Worm (Caenorhabditis elegans) whole organism, mixed stage, embryonic: ENCODE results near the gene T15B12.2.

Source experiments
- M03D4.4 ChIP-seq: sonication (generic microtip); optimal IDR thresholded peaks from 2 replicates; lab custom pipeline; 2017; ENCODE audit warnings: mild to moderate bottlenecking, missing genetic modification characterization, missing compliant biosample characterization
- bed-3 ChIP-seq: fragments of 200-800 bp; sonication (Bioruptor generic); optimal IDR thresholded peaks from 3 replicates; lab custom pipeline; 2018; ENCODE audit warnings: mild to moderate bottlenecking, missing genetic modification characterization, moderate library complexity, missing compliant biosample characterization
- blmp-1 ChIP-seq: fragments of 150-350 bp; optimal IDR thresholded peaks from 2 replicates; lab custom pipeline; 2014; ENCODE audit warnings: missing biosample characterization, missing genetic modification characterization
- ceh-39 ChIP-seq: fragments of 150-350 bp; optimal IDR thresholded peaks from 2 replicates; lab custom pipeline; 2014; ENCODE audit warnings: missing biosample characterization, missing genetic modification characterization
- ceh-43 ChIP-seq: fragments of 200-800 bp; sonication (Bioruptor generic); optimal IDR thresholded peaks from 2 replicates; lab custom pipeline; 2018; ENCODE audit warnings: mild to moderate bottlenecking, missing genetic modification characterization, moderate library complexity, missing compliant biosample characterization
- ceh-83 ChIP-seq: fragments of 200-800 bp; sonication (Bioruptor generic); optimal IDR thresholded peaks from 2 replicates; lab custom pipeline; 2018; ENCODE audit warnings: mild to moderate bottlenecking, missing genetic modification characterization, missing compliant biosample characterization
- ces-1 ChIP-seq: fragments of 150-350 bp; optimal IDR thresholded peaks from 2 replicates; lab custom pipeline; 2014; ENCODE audit warnings: missing biosample characterization, missing genetic modification reagents, missing genetic modification characterization
- drap-1 ChIP-seq: fragments of 200-800 bp; sonication (Bioruptor generic); optimal IDR thresholded peaks from 3 replicates; lab custom pipeline; 2018; ENCODE audit warnings: mild to moderate bottlenecking, missing genetic modification characterization, missing compliant biosample characterization
- elt-1 ChIP-seq: sonication (generic microtip); optimal IDR thresholded peaks from 2 replicates; lab custom pipeline; 2017; ENCODE audit warnings: missing genetic modification characterization, mild to moderate bottlenecking, missing compliant biosample characterization, antibody characterized with exemption, moderate library complexity, borderline replicate concordance; ENCODE audit not compliant: insufficient read depth
- elt-3 ChIP-seq: fragments of 150-350 bp; optimal IDR thresholded peaks from 2 replicates; lab custom pipeline; 2014; ENCODE audit warnings: missing biosample characterization, missing genetic modification characterization
- flh-1 ChIP-seq: fragments of 200-800 bp; sonication (Bioruptor generic); optimal IDR thresholded peaks from 2 replicates; lab custom pipeline; 2018; ENCODE audit warnings: mild to moderate bottlenecking, missing genetic modification characterization, moderate library complexity, missing compliant biosample characterization
- hlh-1 ChIP-seq: fragments of 150-350 bp; optimal IDR thresholded peaks from 2 replicates; lab custom pipeline; 2014; ENCODE audit warnings: missing biosample characterization, missing genetic modification reagents, missing genetic modification characterization
- lin-13 ChIP-seq: fragments of 150-350 bp; optimal IDR thresholded peaks from 2 replicates; lab custom pipeline; 2014; ENCODE audit warnings: missing biosample characterization, missing genetic modification characterization
- lin-32 ChIP-seq: fragments of 200-800 bp; sonication (Bioruptor generic); optimal IDR thresholded peaks from 2 replicates; lab custom pipeline; 2018; ENCODE audit warnings: mild to moderate bottlenecking, missing genetic modification characterization, missing compliant biosample characterization
- lsy-2 ChIP-seq: fragments of 150-350 bp; optimal IDR thresholded peaks from 2 replicates; lab custom pipeline; 2014; ENCODE audit warnings: missing biosample characterization, missing genetic modification characterization
- mep-1 ChIP-seq: fragments of 150-350 bp; optimal IDR thresholded peaks from 2 replicates; lab custom pipeline; 2017; ENCODE audit warnings: missing biosample characterization, missing genetic modification reagents, missing genetic modification characterization, inconsistent platforms
- mls-2 ChIP-seq: sonication (generic microtip); optimal IDR thresholded peaks from 2 replicates; lab custom pipeline; 2016; ENCODE audit warnings: mild to moderate bottlenecking, missing genetic modification characterization, moderate library complexity, missing compliant biosample characterization
- nhr-12 ChIP-seq: fragments of 150-350 bp; optimal IDR thresholded peaks from 2 replicates; lab custom pipeline; 2014; ENCODE audit warnings: missing biosample characterization, missing genetic modification characterization
- nhr-2 ChIP-seq: fragments of 150-350 bp; optimal IDR thresholded peaks from 2 replicates; lab custom pipeline; 2014; ENCODE audit warnings: missing biosample characterization, missing genetic modification characterization
- nhr-76 ChIP-seq: sonication (generic microtip); optimal IDR thresholded peaks from 2 replicates; lab custom pipeline; 2017; ENCODE audit warnings: missing biosample characterization, missing genetic modification characterization
- sem-2 ChIP-seq: fragments of 200-800 bp; sonication (Bioruptor generic); optimal IDR thresholded peaks from 2 replicates; lab custom pipeline; 2018; ENCODE audit warnings: mild to moderate bottlenecking, missing genetic modification characterization, missing compliant biosample characterization
- snpc-4 ChIP-seq: fragments of 150-350 bp; optimal IDR thresholded peaks from 2 replicates; lab custom pipeline; 2014; ENCODE audit warnings: missing biosample characterization, missing genetic modification characterization
- sptf-1 ChIP-seq: sonication (generic microtip); optimal IDR thresholded peaks from 2 replicates; lab custom pipeline; 2017; ENCODE audit warnings: mild to moderate bottlenecking, missing genetic modification characterization, moderate library complexity, missing compliant biosample characterization
- tbx-8 ChIP-seq: fragments of 200-800 bp; sonication (Bioruptor generic); optimal IDR thresholded peaks from 2 replicates; lab custom pipeline; 2018; ENCODE audit warnings: mild to moderate bottlenecking, missing genetic modification characterization, moderate library complexity, missing compliant biosample characterization
- unc-120 ChIP-seq: sonication (generic microtip); optimal IDR thresholded peaks from 2 replicates; lab custom pipeline; 2017; ENCODE audit warnings: missing genetic modification characterization, missing compliant biosample characterization; ENCODE audit not compliant: poor library complexity, severe bottlenecking
- unc-39 ChIP-seq: fragments of 150-350 bp; optimal IDR thresholded peaks from 2 replicates; lab custom pipeline; 2014; ENCODE audit warnings: missing biosample characterization, missing genetic modification characterization
- unc-62 ChIP-seq: fragments of 150-350 bp; optimal IDR thresholded peaks from 2 replicates; lab custom pipeline; 2014; ENCODE audit warnings: missing biosample characterization, missing genetic modification reagents, missing genetic modification characterization
- zip-8 ChIP-seq: fragments of 150-350 bp; optimal IDR thresholded peaks from 2 replicates; lab custom pipeline; 2014; ENCODE audit warnings: missing biosample characterization, missing genetic modification characterization
- ztf-11 ChIP-seq: fragments of 150-350 bp; optimal IDR thresholded peaks from 2 replicates; lab custom pipeline; 2014; ENCODE audit warnings: missing biosample characterization, missing genetic modification characterization

T15B12.2 gene

ce11 chrIII:5294281-5294680 lies 7.4 kb downstream of the T15B12.2 start:
- TF ChIP-seq lin-32 (GFP tag; lab: Kevin White, UChicago) (no peak), snpc-4 (tag; lab: Kevin White, UChicago) (no peak), hlh-1 (no peak), mls-2 (tag; lab: Kevin White, UChicago) (no peak), drap-1 (GFP tag; lab: Kevin White, UChicago) (no peak), ces-1 (GFP tag; lab: Kevin White, UChicago) (no peak), sem-2 (no peak), bed-3 (GFP tag; lab: Kevin White, UChicago) (no peak), blmp-1 (tag; lab: Kevin White, UChicago) (no peak), unc-120 (tag; lab: Kevin White, UChicago) (no peak), ceh-39 (tag; lab: Kevin White, UChicago) (no peak), ceh-83 (GFP tag; lab: Kevin White, UChicago) (no peak), nhr-12 (tag; lab: Kevin White, UChicago) (no peak)

ce11 chrIII:5291281-5291680 lies 10.4 kb downstream of the T15B12.2 start:
- TF ChIP-seq mep-1 (tag; lab: Kevin White, UChicago): no peak

ce11 chrIII:5290230-5290629 lies 11.5 kb downstream of the T15B12.2 start:
- TF ChIP-seq sptf-1 (tag; lab: Kevin White, UChicago): no peak
- no peak for TF ChIP-seq lin-32 (GFP tag; lab: Kevin White, UChicago)
- no peak for TF ChIP-seq tbx-8

ce11 chrIII:5287877-5288276 lies 13.8 kb downstream of the T15B12.2 start, which contains the start of gene T15B12.1:
Gene T15B12.1 (plus strand): TSS chrIII:5288177.
- TF ChIP-seq nhr-12 (tag; lab: Kevin White, UChicago) (no peak), unc-39 (tag; lab: Kevin White, UChicago) (no peak), nhr-76 (tag; lab: Kevin White, UChicago) (no peak), hlh-1 (no peak), lin-13 (tag; lab: Kevin White, UChicago) (no peak), lin-32 (GFP tag; lab: Kevin White, UChicago) (no peak), nhr-2 (tag; lab: Kevin White, UChicago) (no peak), sem-2 (no peak), ceh-43 (GFP tag; lab: Kevin White, UChicago) (no peak), ztf-11 (no peak)

- TF ChIP-seq zip-8 (tag; lab: Kevin White, UChicago) (no peak), sptf-1 (tag; lab: Kevin White, UChicago) (no peak), elt-3 (tag; lab: Kevin White, UChicago) (no peak), ztf-11 (no peak), blmp-1 (tag; lab: Kevin White, UChicago) (no peak), flh-1 (GFP tag; lab: Kevin White, UChicago) (no peak), M03D4.4 (tag; lab: Kevin White, UChicago) (no peak), elt-1 (tag; lab: Kevin White, UChicago) (no peak), lin-32 (GFP tag; lab: Kevin White, UChicago) (no peak), lsy-2 (tag; lab: Kevin White, UChicago) (no peak), ceh-83 (GFP tag; lab: Kevin White, UChicago) (no peak), ces-1 (GFP tag; lab: Kevin White, UChicago) (no peak), ceh-43 (GFP tag; lab: Kevin White, UChicago) (no peak), hlh-1 (no peak), nhr-76 (tag; lab: Kevin White, UChicago) (no peak), snpc-4 (tag; lab: Kevin White, UChicago) (no peak), unc-62 (GFP tag; lab: Kevin White, UChicago) (no peak), mls-2 (tag; lab: Kevin White, UChicago) (no peak), mep-1 (tag; lab: Kevin White, UChicago) (no peak)
These were observed 15.5 kb downstream of the T15B12.2 start, which contains the start of gene ZC395.11 for ce11 chrIII:5286205-5286604. Gene ZC395.11 (minus strand): TSS chrIII:5286305.

- TF ChIP-seq ceh-83 (GFP tag; lab: Kevin White, UChicago): no peak
These were observed 16.2 kb downstream of the T15B12.2 start for ce11 chrIII:5285484-5285883.
